Worm (Caenorhabditis elegans) whole organism, L3 larva: ENCODE measurements around the gene kcc-1.

Experiments
- ama-1 ChIP-seq: fragments of 150-350 bp; optimal IDR thresholded peaks from 2 replicates; lab custom pipeline; 2018
- fkh-2 ChIP-seq: fragments of 150-350 bp; optimal IDR thresholded peaks from 2 replicates; lab custom pipeline; 2014; ENCODE audit warnings: missing biosample characterization, missing genetic modification reagents, missing genetic modification characterization
- lin-39 ChIP-seq: fragments of 150-350 bp; optimal IDR thresholded peaks from 2 replicates; lab custom pipeline; 2018; ENCODE audit warnings: missing biosample characterization, missing genetic modification reagents, missing genetic modification characterization
- nhr-11 ChIP-seq: fragments of 150-350 bp; optimal IDR thresholded peaks from 2 replicates; lab custom pipeline; 2014; ENCODE audit warnings: missing biosample characterization, missing genetic modification characterization
- nhr-12 ChIP-seq: fragments of 150-350 bp; optimal IDR thresholded peaks from 2 replicates; lab custom pipeline; 2014; ENCODE audit warnings: missing biosample characterization, missing genetic modification characterization
- nhr-76 ChIP-seq: fragments of 150-350 bp; sonication (generic microtip); optimal IDR thresholded peaks from 5 replicates; lab custom pipeline; 2014; ENCODE audit warnings: missing biosample characterization, missing genetic modification characterization

DNA sequence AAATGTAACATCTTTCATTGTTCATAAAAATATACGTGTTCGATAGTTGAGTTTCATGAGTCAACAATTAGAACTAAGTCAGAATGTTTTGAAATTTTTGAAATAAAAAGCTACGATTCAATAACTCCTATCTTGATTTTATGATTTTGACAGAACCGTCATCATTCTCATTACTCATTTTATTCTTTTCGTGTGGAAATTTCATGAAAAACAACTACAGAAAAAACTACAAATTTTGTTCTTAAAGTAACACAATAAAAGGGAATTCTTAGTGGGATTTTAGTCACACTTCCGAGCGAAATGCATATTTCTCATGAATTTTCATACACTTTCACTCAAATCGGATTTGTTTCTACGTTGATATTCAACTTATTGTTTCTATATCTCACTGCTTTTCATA lies 29.2 kb upstream of the kcc-1 start, which contains the start of gene str-44:
- TF ChIP-seq nhr-11 (tag; lab: Kevin White, UChicago) (no peak), ama-1 (lab: Kevin White, UChicago) (no peak), nhr-76 (tag; lab: Kevin White, UChicago) (no peak), fkh-2 (tag; lab: Kevin White, UChicago) (no peak), nhr-12 (tag; lab: Kevin White, UChicago) (no peak), lin-39 (tag; lab: Kevin White, UChicago) (no peak)
